Fruit fly (Drosophila melanogaster) ovary, adult (tissue): Measurements from ENCODE around the gene Akt.

Experiments
- CG17801 ChIP-seq: fragments of 200-800 bp; optimal IDR thresholded peaks from 2 replicates; lab custom pipeline; 2019; ENCODE audit warnings: missing biosample characterization, mild to moderate bottlenecking, missing genetic modification characterization, moderate library complexity; ENCODE audit not compliant: partially characterized antibody

Gene Akt

DNA sequence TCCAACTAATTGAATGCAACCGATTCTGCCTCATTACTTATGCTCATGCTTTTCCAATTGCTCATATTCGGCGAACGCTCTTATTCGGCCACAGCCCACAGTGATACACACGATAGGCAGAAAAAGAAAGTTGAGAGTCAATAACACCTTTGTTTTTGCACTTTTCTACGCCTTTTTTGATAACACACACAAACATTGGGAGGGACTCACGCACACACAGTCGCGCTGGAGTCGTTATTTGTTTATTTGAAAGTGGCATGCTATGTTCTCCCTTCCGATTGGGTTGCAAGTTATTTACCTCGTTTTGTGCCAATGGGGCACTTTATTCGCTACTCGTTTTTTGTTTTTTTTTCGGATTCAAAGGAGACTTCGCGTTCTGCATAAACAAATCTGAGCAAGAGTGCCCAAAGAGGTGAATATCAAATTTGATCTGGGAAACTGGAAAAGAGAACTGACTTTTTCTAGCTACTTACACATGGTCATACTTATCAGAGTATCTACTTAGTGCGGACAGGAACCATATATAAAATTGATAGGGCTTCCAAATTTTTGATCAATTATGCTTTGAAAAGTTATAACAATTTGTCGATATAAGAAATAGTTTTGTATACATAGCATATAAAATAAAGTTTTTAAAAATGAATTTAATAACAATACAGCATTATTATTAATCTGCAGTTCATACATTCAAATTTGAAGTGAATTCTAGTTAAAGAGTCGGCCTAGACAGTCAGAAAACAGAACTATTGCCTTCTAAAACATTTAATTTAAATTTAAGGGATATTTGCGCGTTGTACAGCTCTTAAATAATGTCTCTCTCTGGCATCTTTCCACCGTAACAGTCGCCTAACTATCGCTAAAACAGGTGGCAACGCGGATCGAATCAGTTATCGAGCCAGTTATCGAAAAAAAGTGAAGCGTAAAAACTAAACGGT, at the start of gene Akt, which contains the start of gene Mhcl:
Gene Akt (plus strand): TSS at position 896 of the 935 bp plus-strand sequence.
Gene Mhcl (minus strand): TSS at position 429 of the 935 bp plus-strand sequence.
- TF ChIP-seq CG17801 (GFP tag; lab: Kevin White, UChicago) = no peak

DNA sequence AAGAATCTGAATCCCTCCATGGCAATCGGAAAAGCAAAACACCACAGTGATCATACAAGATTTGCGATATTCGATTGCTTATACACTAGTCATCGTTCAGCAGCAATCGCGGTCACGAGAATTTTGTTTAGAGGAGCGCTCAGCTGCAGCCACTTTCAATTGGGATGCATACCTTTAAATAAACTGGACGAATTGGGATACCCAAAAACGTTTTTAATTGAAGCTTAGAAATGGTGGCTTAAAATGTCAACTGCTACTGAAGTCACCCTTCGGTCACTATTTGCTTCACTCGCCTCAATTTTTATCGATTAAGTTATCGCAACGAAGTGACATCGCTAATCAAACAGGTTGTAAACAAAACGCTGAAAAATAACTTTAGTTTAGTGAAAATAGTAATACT, 49.7 kb upstream of the Akt start, which contains the start of the genes IKKbeta and CG5013:
Gene IKKbeta (minus strand): TSS at position 53 of the 400 bp plus-strand sequence.
Gene CG5013 (plus strand): TSS at position 302 of the 400 bp plus-strand sequence.
- TF ChIP-seq CG17801 (GFP tag; lab: Kevin White, UChicago) = peak; percentile 72

DNA sequence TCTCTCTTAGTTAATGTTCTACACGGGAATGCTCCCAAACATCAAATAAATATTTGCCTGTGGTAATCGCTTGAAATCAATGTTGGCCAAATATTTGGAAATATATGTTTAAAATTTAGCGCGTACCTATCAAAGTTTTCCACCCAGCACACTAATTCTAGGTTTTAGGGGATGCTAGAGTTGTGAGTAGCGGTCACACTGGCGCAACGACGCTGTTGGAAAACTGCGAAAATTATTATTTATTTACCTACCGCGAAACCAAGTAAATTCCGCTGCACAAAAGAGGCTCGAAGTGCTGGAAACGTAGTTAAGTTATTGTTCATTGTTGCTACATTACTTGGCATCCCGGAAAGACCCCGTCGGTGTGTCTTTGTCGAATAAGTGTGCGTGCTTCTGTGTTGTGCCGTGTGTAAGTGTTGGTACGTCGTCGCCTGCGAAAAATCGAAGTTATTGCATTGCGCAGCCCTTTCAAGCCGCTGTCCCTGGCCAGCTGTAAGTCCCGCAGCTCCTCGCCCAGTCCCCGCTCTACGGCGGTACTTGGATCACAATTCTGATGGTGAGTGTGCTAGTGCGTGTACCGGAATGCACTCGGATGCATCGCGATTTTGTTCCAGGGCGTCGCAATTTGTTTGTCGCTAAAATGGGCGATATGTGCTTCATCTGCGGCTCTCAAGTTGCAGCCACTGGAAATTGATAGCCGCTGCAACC, 48.3 kb upstream of the Akt start, which contains the start of gene msps:
Gene msps (plus strand): TSS at position 181 of the 708 bp plus-strand sequence.
- no peak for TF ChIP-seq CG17801 (GFP tag; lab: Kevin White, UChicago)

DNA sequence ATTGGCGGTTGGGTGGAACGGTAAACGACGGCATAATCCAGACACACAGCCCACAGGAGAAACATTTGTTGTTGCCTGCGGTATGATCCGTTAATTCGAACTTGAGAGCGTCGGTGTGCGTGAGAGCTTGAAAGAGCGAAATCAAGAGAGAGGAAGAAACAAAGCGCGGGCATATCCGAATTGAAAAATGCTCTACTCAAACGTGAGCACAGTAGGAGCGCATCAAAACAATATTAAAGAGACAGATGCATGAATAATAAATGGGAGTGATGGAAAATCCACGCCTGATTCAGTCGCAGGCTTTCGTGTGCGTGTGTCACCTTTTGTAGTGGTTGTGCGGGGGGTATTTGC, 47.7 kb upstream of the Akt start:
- peak; percentile 53 for TF ChIP-seq CG17801 (GFP tag; lab: Kevin White, UChicago)

DNA sequence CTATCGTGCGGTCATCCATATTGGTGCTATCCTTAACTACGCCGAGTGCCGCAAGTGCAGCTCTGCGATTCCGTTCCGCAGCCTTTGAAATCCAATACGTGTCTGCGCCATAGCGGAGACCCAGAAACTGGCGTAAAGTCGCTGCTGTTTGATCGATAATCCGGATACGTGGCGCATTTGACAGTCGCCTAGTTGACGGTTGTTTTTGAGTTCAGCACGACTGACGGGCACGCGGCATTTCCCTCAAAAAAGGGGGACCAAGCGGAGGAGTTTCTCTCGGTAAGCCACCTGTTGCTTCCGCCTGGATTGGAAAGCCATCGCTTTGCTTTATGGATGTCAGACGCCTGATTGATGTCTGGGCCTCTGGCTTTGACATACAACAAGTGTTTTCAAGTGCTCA, 31.5 kb upstream of the Akt start, which contains the start of gene CG10185:
Gene CG10185 (minus strand): TSS at position 101 of the 400 bp plus-strand sequence.
- TF ChIP-seq CG17801 (GFP tag; lab: Kevin White, UChicago) = no peak

DNA sequence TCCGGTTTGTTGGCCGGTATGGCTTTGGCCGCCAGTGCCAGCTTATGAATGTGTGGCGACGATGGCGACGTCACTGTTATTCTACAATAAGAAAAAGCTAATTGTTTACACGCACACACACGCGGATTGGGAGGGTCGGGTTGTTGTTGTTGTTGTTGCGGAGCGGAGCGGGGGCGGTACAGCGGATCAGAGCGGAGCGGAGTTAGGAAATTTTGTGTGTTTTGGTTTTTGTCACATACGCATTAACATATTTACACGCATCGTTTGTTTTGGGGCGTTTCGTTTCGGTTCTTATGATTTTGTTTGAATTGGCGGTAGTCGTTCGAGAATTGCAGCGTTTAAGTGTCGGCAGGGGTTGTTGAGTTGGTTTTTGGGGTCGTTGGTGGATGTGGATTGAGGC, 29.8 kb upstream of the Akt start:
- no peak for TF ChIP-seq CG17801 (GFP tag; lab: Kevin White, UChicago)

DNA sequence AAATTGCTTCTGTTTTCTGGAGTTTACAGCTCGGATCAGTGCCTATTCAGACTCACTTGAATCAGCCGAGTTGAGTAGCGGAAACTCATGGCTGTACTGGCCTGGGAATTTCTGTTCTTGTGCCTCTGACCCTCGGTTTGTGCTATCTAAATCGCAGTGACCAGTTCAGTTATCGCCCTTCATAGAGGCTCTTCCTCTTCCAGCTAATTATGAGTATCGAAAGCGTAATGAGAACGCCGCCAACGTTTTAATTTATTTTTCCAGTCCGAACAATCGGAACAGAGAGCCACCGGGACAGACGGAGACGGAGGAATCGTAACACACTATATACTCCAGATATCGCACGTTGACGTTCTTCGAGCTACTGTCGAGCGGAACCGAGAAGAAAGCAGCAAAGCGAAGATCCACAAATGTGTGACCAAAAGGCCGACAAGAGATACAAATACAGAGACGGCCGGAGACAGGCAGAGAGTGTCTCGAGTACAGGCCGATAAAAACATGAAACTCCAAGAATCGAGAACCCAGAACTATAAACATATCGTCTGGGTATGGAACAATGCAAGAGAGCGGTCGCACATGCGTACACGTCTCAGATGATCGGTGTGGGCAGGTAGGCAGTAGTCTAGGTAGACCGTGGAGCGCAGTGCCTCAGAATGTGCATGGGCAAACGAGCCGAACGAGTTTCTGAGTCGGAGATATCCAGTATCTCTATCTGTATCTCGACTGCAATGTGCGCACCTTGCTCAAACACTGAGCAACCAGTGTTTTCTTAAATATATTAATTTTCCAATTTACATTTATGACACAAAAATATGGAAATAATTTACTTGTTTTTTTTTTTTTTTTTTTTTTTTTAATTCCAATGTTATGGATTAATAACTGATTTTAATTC, 27.1 kb upstream of the Akt start:
- TF ChIP-seq CG17801 (GFP tag; lab: Kevin White, UChicago) = no peak

DNA sequence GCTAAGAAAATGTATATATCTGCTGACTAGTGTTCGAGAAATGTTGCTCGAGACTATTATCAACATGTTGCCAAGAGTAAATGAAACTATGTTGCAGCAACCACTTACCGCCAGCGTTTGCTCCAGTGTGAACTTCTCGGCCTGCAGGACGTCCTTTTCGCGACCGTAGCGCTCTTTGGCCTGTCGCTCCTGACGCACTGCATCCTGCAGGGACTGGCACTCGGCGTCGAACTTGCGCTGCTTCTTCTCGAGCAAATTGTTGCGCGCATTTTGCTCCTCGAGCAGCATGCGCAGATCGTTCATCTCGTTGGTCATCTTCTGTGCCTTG, 26.5 kb upstream of the Akt start:
- TF ChIP-seq CG17801 (GFP tag; lab: Kevin White, UChicago) = no peak

DNA sequence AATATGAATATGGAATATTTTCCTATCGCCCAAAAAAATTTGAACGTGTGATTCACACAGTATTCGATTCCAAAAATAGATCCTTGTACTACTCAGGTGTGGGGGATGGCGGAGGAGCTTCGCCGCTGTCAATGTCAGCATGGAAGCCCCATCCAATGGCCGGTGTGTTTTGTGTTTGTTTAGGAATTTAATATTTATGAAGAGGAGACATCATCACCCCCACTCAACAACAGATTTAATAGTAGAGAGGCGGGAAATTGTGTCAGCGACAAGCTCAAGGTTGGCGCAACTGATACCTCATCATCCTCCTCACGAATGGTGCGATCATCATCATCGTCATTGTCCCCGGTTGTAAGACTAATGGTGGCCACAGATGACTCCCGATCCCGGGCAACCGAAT, 24.9 kb upstream of the Akt start:
- TF ChIP-seq CG17801 (GFP tag; lab: Kevin White, UChicago) = no peak

DNA sequence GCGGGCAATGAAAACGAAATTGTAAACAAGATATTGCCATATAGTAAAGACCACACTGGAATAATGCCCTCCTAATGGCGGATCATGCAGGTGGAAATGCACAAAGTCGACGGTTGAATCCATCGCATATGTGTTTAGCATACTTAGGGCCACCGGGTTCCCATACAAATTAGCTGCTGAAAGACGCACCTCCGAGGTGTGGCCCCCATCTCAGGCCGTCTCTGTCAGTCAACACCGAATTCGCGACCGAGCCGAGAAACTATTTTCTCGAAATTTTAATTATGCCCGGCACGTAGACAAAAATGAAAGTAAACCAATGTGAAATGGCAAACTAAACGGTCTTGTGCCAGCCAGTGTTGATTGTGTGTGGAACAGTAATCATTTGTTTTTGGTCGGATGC, 20.8 kb upstream of the Akt start:
- no peak for TF ChIP-seq CG17801 (GFP tag; lab: Kevin White, UChicago)

DNA sequence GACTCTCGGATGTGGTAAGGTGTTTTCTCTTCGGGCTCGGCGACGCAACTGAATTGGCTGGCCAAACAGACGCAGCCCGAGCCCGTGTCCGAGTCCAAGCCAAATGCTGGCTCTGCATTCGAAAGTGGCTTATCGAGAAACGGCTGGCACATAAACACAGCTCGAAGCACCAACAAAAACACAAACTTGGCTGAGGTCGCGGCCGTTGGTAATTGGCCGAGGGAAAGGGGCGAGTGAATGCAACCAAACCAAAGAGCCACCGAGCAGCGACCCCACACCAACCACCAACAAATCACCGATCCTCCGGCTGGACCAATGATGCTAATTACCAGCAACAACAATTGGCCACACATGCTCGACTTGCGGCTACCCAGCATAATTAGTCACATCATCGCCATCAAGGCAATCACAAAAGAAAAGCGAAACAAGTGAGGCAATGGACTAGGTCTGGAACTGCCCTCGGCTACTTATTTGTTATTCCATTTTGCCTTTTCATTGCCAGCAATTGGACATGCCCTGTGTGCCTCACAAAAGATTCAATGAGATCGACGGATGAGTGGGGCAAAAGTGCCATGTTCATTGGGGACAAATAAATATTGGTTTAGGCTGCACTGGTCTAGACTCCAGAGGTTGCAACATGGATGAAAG, 18.0 kb upstream of the Akt start, which contains the start of gene CG32855:
Gene CG32855 (minus strand): TSS at position 51 of the 648 bp plus-strand sequence.
- TF ChIP-seq CG17801 (GFP tag; lab: Kevin White, UChicago) = no peak

DNA sequence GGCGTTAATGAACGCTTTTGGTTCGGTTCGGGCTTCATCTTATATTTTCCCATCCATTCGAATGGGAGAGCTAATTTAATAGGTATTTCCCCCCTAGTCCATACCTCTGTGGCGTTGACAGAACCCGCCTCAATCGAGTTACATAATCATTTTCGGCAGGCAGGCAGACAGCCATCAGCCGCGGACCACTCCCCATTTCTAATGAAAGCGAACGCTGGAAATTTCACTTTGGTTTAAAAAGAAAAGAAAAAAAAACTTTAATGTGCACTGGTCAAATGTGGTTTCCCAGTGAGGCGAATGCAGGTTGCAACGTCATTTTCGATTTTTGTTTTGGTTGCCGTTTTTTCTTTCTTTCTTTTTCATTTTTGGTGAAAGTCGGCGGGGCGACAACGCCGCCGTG, 16.6 kb upstream of the Akt start:
- no peak for TF ChIP-seq CG17801 (GFP tag; lab: Kevin White, UChicago)

DNA sequence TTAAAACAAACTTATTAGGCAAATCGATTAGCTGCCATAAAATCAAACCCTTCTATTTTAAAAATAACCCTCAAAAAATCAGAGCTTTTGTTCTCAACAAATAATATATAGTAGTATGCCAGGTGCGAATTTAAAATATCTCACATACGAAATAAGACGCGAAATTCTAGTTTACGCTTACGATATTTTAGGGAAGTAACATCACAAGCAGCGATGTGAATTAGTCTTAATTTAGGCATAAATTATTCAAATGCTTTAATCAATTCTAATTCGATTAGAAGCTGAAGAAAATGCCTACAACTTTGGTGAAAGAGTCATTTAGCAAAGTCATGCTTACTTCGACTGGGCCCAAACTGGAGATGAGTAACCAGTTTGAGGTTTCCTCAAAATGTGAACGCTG, 15.4 kb upstream of the Akt start, which contains the start of gene sxe2:
Gene sxe2 (plus strand): TSS at position 301 of the 400 bp plus-strand sequence.
- no peak for TF ChIP-seq CG17801 (GFP tag; lab: Kevin White, UChicago)
